Worm (Caenorhabditis elegans): ENCODE data around the gene F52C9.5.

- no peak for TF ChIP-seq ztf-29 (GFP tag; IDR thresholded peaks at IDR 0.05)
- TF ChIP-seq flt-1 (GFP tag; IDR thresholded peaks at IDR 0.05) = no peak
- no peak for TF ChIP-seq ztf-23 (GFP tag; IDR thresholded peaks at IDR 0.05)
- TF ChIP-seq ref-1 (GFP tag; conservative IDR thresholded peaks at IDR 0.05) = no peak
- TF ChIP-seq T22C8.4 (GFP tag; IDR thresholded peaks at IDR 0.05) = no peak
- no peak for TF ChIP-seq med-1 (GFP tag; optimal IDR thresholded peaks at IDR 0.05; ENCODE audit: insufficient read depth)
- no peak for TF ChIP-seq tab-1 (GFP tag; IDR thresholded peaks at IDR 0.05)
Observed at ce11 chrIII:5274715-5275355, 27.2 kb upstream of the F52C9.5 start, which contains the start of the genes daf-41 and toc-1.

All from whole organism, midembryonic.